Worm (Caenorhabditis elegans) whole organism, L3 larva: ENCODE results near the gene ncs-5.

ENCODE experiments used
- aly-2 ChIP-seq: fragments of 150-350 bp; optimal IDR thresholded peaks from 2 replicates; lab custom pipeline; 2014; ENCODE audit warnings: missing biosample characterization, missing genetic modification characterization
- ceh-82 ChIP-seq: fragments of 150-350 bp; optimal IDR thresholded peaks from 2 replicates; lab custom pipeline; 2014; ENCODE audit warnings: missing biosample characterization, missing genetic modification characterization
- nhr-237 ChIP-seq: fragments of 150-350 bp; optimal IDR thresholded peaks from 2 replicates; lab custom pipeline; 2014; ENCODE audit warnings: missing biosample characterization, missing genetic modification characterization
- nhr-25 ChIP-seq: sonication (generic microtip); optimal IDR thresholded peaks from 2 replicates; lab custom pipeline; 2017; ENCODE audit warnings: missing biosample characterization, missing genetic modification characterization
- tbx-2 ChIP-seq: sonication (generic microtip); optimal IDR thresholded peaks from 2 replicates; lab custom pipeline; 2016; ENCODE audit warnings: mild to moderate bottlenecking, missing genetic modification characterization, missing compliant biosample characterization

DNA sequence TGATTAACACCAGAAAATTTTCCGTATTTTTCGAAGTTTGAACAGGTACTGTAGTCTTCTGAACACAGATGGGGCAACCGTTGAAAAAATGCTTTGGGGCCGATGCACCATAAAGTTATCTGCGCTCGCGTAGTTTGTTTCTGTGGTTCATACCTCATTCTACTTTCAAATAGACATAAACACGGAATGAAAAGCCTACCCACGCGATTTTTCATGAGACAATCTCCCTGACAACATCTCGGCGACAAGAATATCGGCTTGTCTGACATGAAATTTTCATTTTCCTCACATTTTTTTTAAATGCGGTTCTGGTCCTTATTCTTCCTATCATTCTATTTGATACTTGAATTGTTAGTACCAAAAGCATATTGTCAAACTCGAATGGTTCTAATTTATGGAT, 46.8 kb upstream of the ncs-5 start, which contains the start of gene clec-257:
- TF ChIP-seq nhr-237 (tag; lab: Kevin White, UChicago): no peak
- no peak for TF ChIP-seq tbx-2 (tag; lab: Kevin White, UChicago)
- TF ChIP-seq nhr-25 (tag; lab: Kevin White, UChicago): no peak
- TF ChIP-seq ceh-82: no peak
- TF ChIP-seq aly-2 (tag; lab: Kevin White, UChicago): no peak
